In the genomic region with DNA sequence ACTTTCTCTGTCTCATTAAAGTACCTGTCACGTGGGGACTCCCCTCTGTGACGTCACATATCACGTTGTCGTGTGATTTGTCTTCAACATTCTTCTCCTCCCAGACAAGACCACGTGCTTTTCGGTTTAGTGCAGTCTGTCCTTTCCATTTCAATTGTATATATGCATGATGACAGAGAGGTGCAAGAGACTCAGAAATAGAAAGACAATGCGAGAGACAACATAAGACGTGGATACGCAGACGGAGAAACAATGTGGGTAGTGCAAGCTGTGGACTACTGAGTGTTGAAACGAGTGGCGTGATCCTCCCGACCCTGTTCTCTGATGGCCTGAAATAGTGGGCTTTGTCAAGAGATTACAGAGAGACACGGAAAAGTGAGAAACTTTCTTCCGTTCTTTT, we compare ENCODE assay signal across 3 worm cellular contexts.
A peak's percentile ranks its signal among the peaks of the same experiment; 100 is the strongest.
TF ChIP-seq lines count a peak whose summit lies in the region.

No protein-coding gene starts in this region.

TF ChIP-seq in whole organism, L1 larva, 84 proteins besides CTCF, POLR2A, EP300 and RAD21 (continued from another document):
- TF ChIP-seq unc-62 (GFP tag; optimal IDR thresholded peaks at IDR 0.05; lab: Kevin White, UChicago) (no peak), egl-13 (tag; optimal IDR thresholded peaks at IDR 0.05; lab: Kevin White, UChicago) (peak; percentile 88), alr-1 (tag; optimal IDR thresholded peaks at IDR 0.05; lab: Kevin White, UChicago; ENCODE audit: borderline replicate concordance) (no peak), C34B4.2 (tag; optimal IDR thresholded peaks at IDR 0.05; lab: Kevin White, UChicago) (peak; percentile 15), hlh-17 (GFP tag; optimal IDR thresholded peaks at IDR 0.05; lab: Kevin White, UChicago; ENCODE audit: borderline replicate concordance) (no peak), ama-1 (optimal IDR thresholded peaks at IDR 0.05; lab: Kevin White, UChicago) (peak; percentile 66), aly-2 (tag; optimal IDR thresholded peaks at IDR 0.05; lab: Kevin White, UChicago) (no peak), unc-98 (GFP tag; IDR thresholded peaks at IDR 0.05; lab: Robert Waterston, UW) (peak; percentile 64; the same call in 1 of the 2 replicates), mab-9 (GFP tag; IDR thresholded peaks at IDR 0.05; lab: Robert Waterston, UW) (peak; percentile 88), isw-1 (GFP tag; IDR thresholded peaks at IDR 0.05; lab: Robert Waterston, UW) (peak; percentile 70), F16B12.6 (tag; optimal IDR thresholded peaks at IDR 0.05; lab: Kevin White, UChicago) (peak; percentile 41), swsn-7 (tag; optimal IDR thresholded peaks at IDR 0.05; lab: Kevin White, UChicago) (peak; percentile 93), jun-1 (tag; optimal IDR thresholded peaks at IDR 0.05; lab: Kevin White, UChicago) (peak; percentile 90), fkh-4 (tag; optimal IDR thresholded peaks at IDR 0.05; lab: Kevin White, UChicago; ENCODE audit: borderline replicate concordance) (peak; percentile 61), vab-15 (tag; optimal IDR thresholded peaks at IDR 0.05; lab: Kevin White, UChicago) (peak; percentile 84), ceh-82 (tag; optimal IDR thresholded peaks at IDR 0.05; lab: Kevin White, UChicago) (peak; percentile 6 to 81 (median 24)), ceh-63 (GFP tag; optimal IDR thresholded peaks at IDR 0.05; lab: Kevin White, UChicago) (no peak), sox-4 (tag; optimal IDR thresholded peaks at IDR 0.05; lab: Kevin White, UChicago) (peak; percentile 87), unc-86 (tag; optimal IDR thresholded peaks at IDR 0.05; lab: Kevin White, UChicago) (peak; percentile 92), hpl-2 (GFP tag; optimal IDR thresholded peaks at IDR 0.05; lab: Kevin White, UChicago) (peak; percentile 74), ceh-90 (tag; optimal IDR thresholded peaks at IDR 0.05; lab: Kevin White, UChicago) (no peak), mdl-1 (tag; optimal IDR thresholded peaks at IDR 0.05; lab: Kevin White, UChicago) (peak; percentile 32 to 100), nhr-85 (tag; lab: Kevin White, UChicago) (peak; percentile 100), zag-1 (tag; optimal IDR thresholded peaks at IDR 0.05; lab: Kevin White, UChicago) (no peak), grh-1 (GFP tag; IDR thresholded peaks at IDR 0.05; lab: Robert Waterston, UW) (peak; percentile 90), rnt-1 (tag; optimal IDR thresholded peaks at IDR 0.05; lab: Kevin White, UChicago) (peak; percentile 88), skn-1 (tag; optimal IDR thresholded peaks at IDR 0.05; lab: Kevin White, UChicago) (peak; percentile 94), ceh-88 (GFP tag; IDR thresholded peaks at IDR 0.05; lab: Robert Waterston, UW) (peak; percentile 85), nhr-76 (tag; optimal IDR thresholded peaks at IDR 0.05; lab: Kevin White, UChicago) (no peak), ztf-11 (tag; optimal IDR thresholded peaks at IDR 0.05; lab: Kevin White, UChicago) (peak in 1 of 2 experiments; percentile 95), sup-37 (GFP tag; optimal IDR thresholded peaks at IDR 0.05; lab: Kevin White, UChicago) (peak; percentile 90), blmp-1 (tag; optimal IDR thresholded peaks at IDR 0.05; lab: Kevin White, UChicago) (peak; percentile 99), efl-3 (GFP tag; optimal IDR thresholded peaks at IDR 0.05; lab: Kevin White, UChicago) (peak; percentile 11), C04F5.9 (tag; optimal IDR thresholded peaks at IDR 0.05; lab: Kevin White, UChicago) (peak; percentile 83), pax-3 (tag; optimal IDR thresholded peaks at IDR 0.05; lab: Kevin White, UChicago) (peak; percentile 92), ceh-8 (GFP tag; optimal IDR thresholded peaks at IDR 0.05; lab: Kevin White, UChicago) (peak; percentile 82), pag-3 (tag; optimal IDR thresholded peaks at IDR 0.05; lab: Kevin White, UChicago; ENCODE audit: borderline replicate concordance, insufficient read depth) (no peak)
TF ChIP-seq in whole organism, L1 larva: peak in this region for 64.

TF ChIP-seq in whole organism, L4 larva, 104 proteins besides CTCF, POLR2A, EP300 and RAD21 (continued from another document and continues in another):
- TF ChIP-seq attf-4 (tag; optimal IDR thresholded peaks at IDR 0.05; lab: Kevin White, UChicago) (no peak), snpc-4 (tag; optimal IDR thresholded peaks at IDR 0.05; lab: Kevin White, UChicago) (no peak), cey-2 (tag; optimal IDR thresholded peaks at IDR 0.05; lab: Kevin White, UChicago; ENCODE audit: borderline replicate concordance, insufficient read depth) (peak; percentile 74), ceh-32 (tag; optimal IDR thresholded peaks at IDR 0.05; lab: Kevin White, UChicago; ENCODE audit: poor library complexity) (peak; percentile 16), php-3 (GFP tag; IDR thresholded peaks at IDR 0.05; lab: Robert Waterston, UW) (peak; percentile 90), dmd-8 (GFP tag; IDR thresholded peaks at IDR 0.05; lab: Robert Waterston, UW) (no peak), hlh-11 (tag; optimal IDR thresholded peaks at IDR 0.05; lab: Kevin White, UChicago) (peak; percentile 99), ceh-28 (tag; optimal IDR thresholded peaks at IDR 0.05; lab: Kevin White, UChicago) (no peak), nhr-76 (tag; optimal IDR thresholded peaks at IDR 0.05; lab: Kevin White, UChicago) (no peak), pha-4 (GFP tag; IDR thresholded peaks at IDR 0.05; lab: Robert Waterston, UW) (peak; percentile 77; the same call in 1 of the 2 replicates), pha-4 (tag; optimal IDR thresholded peaks at IDR 0.05; lab: Kevin White, UChicago) (no peak), aha-1 (tag; lab: Kevin White, UChicago) (peak; percentile 99), tag-97 (GFP tag; IDR thresholded peaks at IDR 0.05; lab: Robert Waterston, UW) (no peak), spr-3 (GFP tag; optimal IDR thresholded peaks at IDR 0.05; lab: Kevin White, UChicago) (peak; percentile 71), nhr-11 (tag; optimal IDR thresholded peaks at IDR 0.05; lab: Kevin White, UChicago) (peak; percentile 84), F49E8.2 (tag; optimal IDR thresholded peaks at IDR 0.05; lab: Kevin White, UChicago; ENCODE audit: borderline replicate concordance) (no peak), nhr-41 (GFP tag; IDR thresholded peaks at IDR 0.05; lab: Robert Waterston, UW) (no peak), T26A8.4 (GFP tag; IDR thresholded peaks at IDR 0.05; lab: Robert Waterston, UW) (peak; percentile 89), egl-27 (tag; optimal IDR thresholded peaks at IDR 0.05; lab: Kevin White, UChicago) (no peak), ama-1 (optimal IDR thresholded peaks at IDR 0.05; lab: Kevin White, UChicago) (peak; percentile 72), nhr-28 (tag; optimal IDR thresholded peaks at IDR 0.05; lab: Kevin White, UChicago) (peak; percentile 89), dpl-1 (GFP tag; optimal IDR thresholded peaks at IDR 0.05; lab: Kevin White, UChicago) (peak; percentile 72), F44E2.7 (GFP tag; IDR thresholded peaks at IDR 0.05; lab: Robert Waterston, UW) (no peak), dmd-6 (GFP tag; IDR thresholded peaks at IDR 0.05; lab: Robert Waterston, UW) (peak; percentile 99), spr-1 (tag; optimal IDR thresholded peaks at IDR 0.05; lab: Kevin White, UChicago) (peak; percentile 84), unc-39 (tag; optimal IDR thresholded peaks at IDR 0.05; lab: Kevin White, UChicago) (no peak), daf-19 (GFP tag; conservative IDR thresholded peaks at IDR 0.05; lab: Robert Waterston, UW) (no peak; the same call in 1 of the 2 replicates), dve-1 (tag; optimal IDR thresholded peaks at IDR 0.05; lab: Kevin White, UChicago; ENCODE audit: insufficient read depth) (peak; percentile 99), zag-1 (tag; optimal IDR thresholded peaks at IDR 0.05; lab: Kevin White, UChicago) (no peak), ceh-20 (GFP tag; IDR thresholded peaks at IDR 0.05; lab: Robert Waterston, UW) (peak; percentile 97), set-16 (GFP tag; IDR thresholded peaks at IDR 0.05; lab: Robert Waterston, UW) (peak; percentile 59), nhr-237 (tag; optimal IDR thresholded peaks at IDR 0.05; lab: Kevin White, UChicago) (no peak), lin-13 (GFP tag; optimal IDR thresholded peaks at IDR 0.05; lab: Kevin White, UChicago) (peak; percentile 90), Y48G9A.11 (GFP tag; IDR thresholded peaks at IDR 0.05; lab: Robert Waterston, UW) (no peak), ZK546.5 (tag; optimal IDR thresholded peaks at IDR 0.05; lab: Kevin White, UChicago) (peak in 1 of 2 experiments; percentile 2), hif-1 (tag; optimal IDR thresholded peaks at IDR 0.05; lab: Kevin White, UChicago) (peak; percentile 81 to 95), lsy-2 (tag; optimal IDR thresholded peaks at IDR 0.05; lab: Kevin White, UChicago) (peak; percentile 78 to 95), skn-1 (tag; optimal IDR thresholded peaks at IDR 0.05; lab: Kevin White, UChicago) (peak; percentile 46), mxl-2 (GFP tag; conservative IDR thresholded peaks at IDR 0.05; lab: Robert Waterston, UW) (peak; percentile 75), ces-1 (GFP tag; optimal IDR thresholded peaks at IDR 0.05; lab: Kevin White, UChicago) (no peak), sdz-12 (GFP tag; optimal IDR thresholded peaks at IDR 0.05; lab: Kevin White, UChicago) (no peak), F10B5.3 (tag; optimal IDR thresholded peaks at IDR 0.05; lab: Kevin White, UChicago) (no peak), D1046.2 (GFP tag; IDR thresholded peaks at IDR 0.05; lab: Robert Waterston, UW) (no peak), hlh-30 (tag; optimal IDR thresholded peaks at IDR 0.05; lab: Kevin White, UChicago; ENCODE audit: insufficient read depth) (peak; percentile 100), mdt-29 (GFP tag; IDR thresholded peaks at IDR 0.05; lab: Robert Waterston, UW) (peak; percentile 95), gei-8 (GFP tag; optimal IDR thresholded peaks at IDR 0.05; lab: Kevin White, UChicago) (peak; percentile 95)

TF ChIP-seq in whole organism, young adult, 124 proteins besides CTCF, POLR2A, EP300 and RAD21 (continued from another document):
- TF ChIP-seq rpc-1 (optimal IDR thresholded peaks at IDR 0.05; lab: Kevin White, UChicago) (no peak), rpc-1 (tag; optimal IDR thresholded peaks at IDR 0.05; lab: Kevin White, UChicago) (no peak), bed-1 (GFP tag; IDR thresholded peaks at IDR 0.05; lab: Robert Waterston, UW) (no peak), egrh-3 (GFP tag; IDR thresholded peaks at IDR 0.05; lab: Robert Waterston, UW) (0 out of 2 replicates have a peak, but pooled peaks have one; percentile 5), zfh-2 (GFP tag; conservative IDR thresholded peaks at IDR 0.05; lab: Robert Waterston, UW) (peak; percentile 87), snpc-1.3 (tag; optimal IDR thresholded peaks at IDR 0.05; lab: Kevin White, UChicago; ENCODE audit: insufficient read depth) (no peak), hrde-1 (tag; optimal IDR thresholded peaks at IDR 0.05; lab: Kevin White, UChicago; ENCODE audit: borderline replicate concordance) (no peak), C17E4.6 (GFP tag; IDR thresholded peaks at IDR 0.05; lab: Robert Waterston, UW) (no peak), nhr-80 (tag; optimal IDR thresholded peaks at IDR 0.05; lab: Kevin White, UChicago) (peak; percentile 95), ets-4 (GFP tag; optimal IDR thresholded peaks at IDR 0.05; lab: Kevin White, UChicago) (peak; percentile 95), egl-18 (GFP tag; IDR thresholded peaks at IDR 0.05; lab: Robert Waterston, UW) (no peak), nhr-90 (tag; optimal IDR thresholded peaks at IDR 0.05; lab: Kevin White, UChicago) (peak; percentile 78), ztf-18 (tag; optimal IDR thresholded peaks at IDR 0.05; lab: Kevin White, UChicago) (peak; percentile 55), snpc-3.4 (tag; optimal IDR thresholded peaks at IDR 0.05; lab: Kevin White, UChicago) (no peak), ceh-100 (GFP tag; IDR thresholded peaks at IDR 0.05; lab: Robert Waterston, UW) (peak; percentile 45), lsy-27 (tag; optimal IDR thresholded peaks at IDR 0.05; lab: Kevin White, UChicago; ENCODE audit: borderline replicate concordance, insufficient read depth) (no peak), madf-10 (tag; optimal IDR thresholded peaks at IDR 0.05; lab: Kevin White, UChicago) (peak; percentile 83), die-1 (tag; optimal IDR thresholded peaks at IDR 0.05; lab: Kevin White, UChicago) (peak; percentile 34), F10E7.11 (tag; optimal IDR thresholded peaks at IDR 0.05; lab: Kevin White, UChicago) (peak; percentile 70), unc-130 (GFP tag; optimal IDR thresholded peaks at IDR 0.05; lab: Kevin White, UChicago) (no peak), F22D6.2 (tag; optimal IDR thresholded peaks at IDR 0.05; lab: Kevin White, UChicago) (peak; percentile 87), zim-3 (tag; optimal IDR thresholded peaks at IDR 0.05; lab: Kevin White, UChicago) (peak; percentile 21), ama-1 (optimal IDR thresholded peaks at IDR 0.05; lab: Kevin White, UChicago) (no peak), ama-1 (GFP tag; optimal IDR thresholded peaks at IDR 0.05; lab: Kevin White, UChicago) (peak in 1 of 2 experiments; percentile 55), mes-4 (tag; optimal IDR thresholded peaks at IDR 0.05; lab: Kevin White, UChicago) (no peak), lin-35 (GFP tag; optimal IDR thresholded peaks at IDR 0.05; lab: Kevin White, UChicago) (peak in 1 of 3 experiments; percentile 82), lir-1 (GFP tag; conservative IDR thresholded peaks at IDR 0.05; lab: Robert Waterston, UW) (peak; percentile 86), F57C9.4 (tag; optimal IDR thresholded peaks at IDR 0.05; lab: Kevin White, UChicago) (no peak), tlf-1 (GFP tag; optimal IDR thresholded peaks at IDR 0.05; lab: Kevin White, UChicago) (peak; percentile 91), somi-1 (GFP tag; optimal IDR thresholded peaks at IDR 0.05; lab: Kevin White, UChicago) (peak; percentile 99), F39B2.1 (GFP tag; IDR thresholded peaks at IDR 0.05; lab: Robert Waterston, UW) (no peak), B0261.1 (tag; optimal IDR thresholded peaks at IDR 0.05; lab: Kevin White, UChicago) (peak; percentile 2), cebp-2 (GFP tag; IDR thresholded peaks at IDR 0.05; lab: Robert Waterston, UW) (peak; percentile 32; the same call in 1 of the 2 replicates), Y79H2A.3 (GFP tag; conservative IDR thresholded peaks at IDR 0.05; lab: Robert Waterston, UW) (no peak), F55B11.4 (tag; optimal IDR thresholded peaks at IDR 0.05; lab: Kevin White, UChicago; ENCODE audit: borderline replicate concordance, insufficient read depth) (no peak), rec-8 (tag; optimal IDR thresholded peaks at IDR 0.05; lab: Kevin White, UChicago) (no peak), akir-1 (GFP tag; optimal IDR thresholded peaks at IDR 0.05; lab: Kevin White, UChicago) (peak; percentile 92), B0336.3 (GFP tag; IDR thresholded peaks at IDR 0.05; lab: Robert Waterston, UW) (peak; percentile 97), mel-28 (tag; optimal IDR thresholded peaks at IDR 0.05; lab: Kevin White, UChicago; ENCODE audit: borderline replicate concordance) (peak; percentile 63)
